Worm (Caenorhabditis elegans): Measurements from ENCODE around the gene srsy-2.

ce11 chrII:6198468-6198867, 28.4 kb downstream of the srsy-2 start, which contains the start of gene szy-4:
- TF ChIP-seq lsy-2 (tag; optimal IDR thresholded peaks at IDR 0.05) = no peak
- TF ChIP-seq nhr-237 (tag; optimal IDR thresholded peaks at IDR 0.05) = no peak
- TF ChIP-seq unc-62 (GFP tag; optimal IDR thresholded peaks at IDR 0.05 in 1 of 2) = no peak
- TF ChIP-seq unc-62 (tag; optimal IDR thresholded peaks at IDR 0.05) = no peak
